Worm (Caenorhabditis elegans) whole organism, L4 larva: ENCODE measurements around the gene C03E10.3.
A peak's percentile ranks its signal among the peaks of the same experiment; 100 is the strongest.

ENCODE experiments used
- Y105C5A.15 ChIP-seq: fragments of 200-800 bp; sonication (Bioruptor generic); IDR thresholded peaks from 2 replicates; pipeline ENCODE4 v1.3.6; 2022; ENCODE audit warnings: missing genetic modification characterization, missing compliant biosample characterization
- daf-16 ChIP-seq, 3 experiments: sonication (generic microtip); optimal IDR thresholded peaks; 2 replicates each; lab custom pipeline; 2016 to 2017; ENCODE audit warnings: missing genetic modification characterization in 3 of 3, missing genetic modification reagents in 3 of 3, mild to moderate bottlenecking in 2 of 3, missing compliant biosample characterization in 2 of 3, missing biosample characterization in 1 of 3, moderate library complexity in 1 of 3
- daf-8 ChIP-seq: fragments of 200-800 bp; sonication (Bioruptor generic); IDR thresholded peaks from 2 replicates; pipeline ENCODE4 v1.3.6; 2022; ENCODE audit warnings: missing genetic modification characterization, missing compliant biosample characterization
- dmd-9 ChIP-seq: fragments of 200-800 bp; sonication (Bioruptor generic); IDR thresholded peaks from 2 replicates; pipeline ENCODE4 v1.3.6; 2022; ENCODE audit warnings: missing genetic modification reagents, missing genetic modification characterization, missing compliant biosample characterization
- egl-27 ChIP-seq: sonication (generic microtip); optimal IDR thresholded peaks from 3 replicates; lab custom pipeline; 2017; ENCODE audit warnings: missing biosample characterization, missing genetic modification reagents, missing genetic modification characterization
- hlh-11 ChIP-seq: fragments of 200-800 bp; sonication (Bioruptor generic); optimal IDR thresholded peaks from 2 replicates; lab custom pipeline; 2018; ENCODE audit warnings: mild to moderate bottlenecking, missing genetic modification characterization, missing compliant biosample characterization
- mdl-1 ChIP-seq, 2 experiments: fragments of 150-350 bp in 1 of 2; sonication (generic microtip) in 1 of 2; optimal IDR thresholded peaks; 2 replicates each; lab custom pipeline; 2014 to 2017; ENCODE audit warnings: missing biosample characterization in 2 of 2, missing genetic modification characterization in 2 of 2
- nhr-25 ChIP-seq: sonication (generic microtip); optimal IDR thresholded peaks from 2 replicates; lab custom pipeline; 2017; ENCODE audit warnings: missing genetic modification characterization, mild to moderate bottlenecking, missing compliant biosample characterization, antibody characterized with exemption, moderate library complexity, borderline replicate concordance; ENCODE audit not compliant: insufficient read depth
- snpc-4 ChIP-seq: fragments of 150-350 bp; optimal IDR thresholded peaks from 2 replicates; lab custom pipeline; 2014; ENCODE audit warnings: missing biosample characterization, missing genetic modification characterization
- spr-1 ChIP-seq: sonication (generic microtip); optimal IDR thresholded peaks from 2 replicates; lab custom pipeline; 2016; ENCODE audit warnings: mild to moderate bottlenecking, missing genetic modification characterization, missing compliant biosample characterization
- unc-39 ChIP-seq: sonication (generic microtip); optimal IDR thresholded peaks from 2 replicates; lab custom pipeline; 2017; ENCODE audit warnings: missing biosample characterization, missing genetic modification characterization

DNA sequence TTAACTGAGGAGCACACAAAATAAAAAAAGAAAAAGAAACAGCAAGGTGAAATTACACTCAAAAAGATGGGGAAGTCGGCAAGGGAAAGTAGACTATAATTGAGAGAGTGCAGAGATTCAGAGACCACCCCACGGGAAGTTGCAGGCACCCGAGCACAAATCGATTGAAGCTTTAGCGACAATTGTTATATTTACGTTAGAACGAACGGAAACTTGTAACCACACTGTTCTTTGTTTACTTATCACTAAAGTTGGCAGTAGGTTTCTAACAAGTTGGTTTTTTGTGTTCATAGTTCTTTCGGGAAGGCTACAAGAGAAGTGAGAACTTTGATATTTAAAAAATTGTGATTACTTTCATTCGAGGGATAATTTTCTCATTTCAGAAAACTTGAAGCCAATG is 35.5 kb downstream of the C03E10.3 start, which contains the start of gene F47G9.4:
- TF ChIP-seq nhr-25 (tag; lab: Kevin White, UChicago) (no peak), spr-1 (tag; lab: Kevin White, UChicago) (no peak), hlh-11 (tag; lab: Kevin White, UChicago) (peak; percentile 25), daf-16 (GFP tag; optimal IDR thresholded peaks at IDR 0.05; lab: Kevin White, UChicago) (no peak), daf-16 (tag; optimal IDR thresholded peaks at IDR 0.05; lab: Kevin White, UChicago) (peak; percentile 18), daf-8 (GFP tag; lab: Robert Waterston, UW) (no peak), snpc-4 (tag; lab: Kevin White, UChicago) (no peak), mdl-1 (tag; optimal IDR thresholded peaks at IDR 0.05; lab: Kevin White, UChicago) (no peak), egl-27 (no peak), Y105C5A.15 (GFP tag; lab: Robert Waterston, UW) (no peak), unc-39 (tag; lab: Kevin White, UChicago) (no peak), dmd-9 (no peak)
